Worm (Caenorhabditis elegans) whole organism, L4/young adult: ENCODE results near the gene Y82E9BL.1.

Source experiments
- W03F9.2 ChIP-seq: fragments of 150-350 bp; optimal IDR thresholded peaks from 2 replicates; lab custom pipeline; 2014; ENCODE audit warnings: missing biosample characterization, missing genetic modification characterization
- dao-5 ChIP-seq: sonication (generic microtip); optimal IDR thresholded peaks from 2 replicates; lab custom pipeline; 2016; ENCODE audit warnings: missing genotype, missing genetic modification characterization, moderate library complexity, missing compliant biosample characterization
- him-1 ChIP-seq: sonication (generic microtip); optimal IDR thresholded peaks from 2 replicates; lab custom pipeline; 2016; ENCODE audit warnings: missing genotype, missing genetic modification reagents, missing genetic modification characterization, missing compliant biosample characterization

DNA sequence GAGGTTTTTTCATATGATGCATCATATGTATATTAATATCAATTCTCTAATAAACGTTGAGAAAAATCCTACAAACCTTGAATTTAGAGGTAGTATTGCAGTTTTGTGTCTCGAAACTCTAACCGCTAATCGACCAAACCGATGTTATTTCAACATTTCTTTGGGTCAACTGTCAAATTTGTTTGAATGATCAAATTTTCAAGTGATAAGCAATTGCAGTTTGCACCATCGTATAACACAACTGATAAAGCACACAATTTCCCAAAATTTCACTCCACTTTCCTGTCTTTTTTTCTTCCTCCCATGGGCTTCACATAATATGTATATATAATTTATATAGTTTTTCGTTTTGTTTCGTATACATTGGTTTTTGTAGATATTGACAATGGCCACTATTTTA lies 28.9 kb upstream of the Y82E9BL.1 start, which contains the start of the genes fbxa-138 and Y82E9BR.5:
- TF ChIP-seq him-1 (tag; lab: Kevin White, UChicago), result no peak
- no peak for TF ChIP-seq dao-5 (tag; lab: Kevin White, UChicago)
- no peak for TF ChIP-seq W03F9.2 (tag; lab: Kevin White, UChicago)
